Fruit fly (Drosophila melanogaster) whole organism, pupa: ENCODE measurements around the gene Lsd-1.

Experiments
- CG10348 ChIP-seq: fragments of 200-800 bp; sonication (Bioruptor generic); IDR thresholded peaks from 2 replicates; pipeline ENCODE4 v1.3.6; 2022; ENCODE audit warnings: missing biosample characterization, missing genetic modification characterization
- CG12605 ChIP-seq: fragments of 200-800 bp; sonication (Bioruptor generic); IDR thresholded peaks from 2 replicates; pipeline ENCODE4 v1.3.6; 2022; ENCODE audit warnings: missing biosample characterization, missing genetic modification characterization
- CG13204 ChIP-seq: fragments of 200-800 bp; sonication (Bioruptor generic); optimal IDR thresholded peaks from 2 replicates; lab custom pipeline; 2018; ENCODE audit warnings: missing biosample characterization, mild to moderate bottlenecking, missing genetic modification characterization, moderate library complexity
- CG14655 ChIP-seq: fragments of 200-800 bp; sonication (Bioruptor generic); optimal IDR thresholded peaks from 3 replicates; lab custom pipeline; 2017; ENCODE audit warnings: mild to moderate bottlenecking, missing biosample characterization, missing genetic modification reagents, missing genetic modification characterization
- CG15710 ChIP-seq: fragments of 200-800 bp; sonication (Bioruptor generic); optimal IDR thresholded peaks from 2 replicates; lab custom pipeline; 2018; ENCODE audit warnings: missing biosample characterization, mild to moderate bottlenecking, missing genetic modification characterization, moderate library complexity
- CG17806 ChIP-seq: fragments of 200-800 bp; sonication (Bioruptor generic); optimal IDR thresholded peaks from 2 replicates; lab custom pipeline; 2018; ENCODE audit warnings: missing biosample characterization, mild to moderate bottlenecking, missing genetic modification characterization, moderate library complexity
- CG32121 ChIP-seq: fragments of 200-800 bp; sonication (Bioruptor generic); IDR thresholded peaks from 2 replicates; pipeline ENCODE4 v1.3.6; 2022; ENCODE audit warnings: missing biosample characterization, missing genetic modification characterization
- CG34367 ChIP-seq: fragments of 200-800 bp; sonication (Bioruptor generic); optimal IDR thresholded peaks from 2 replicates; lab custom pipeline; 2018; ENCODE audit warnings: missing biosample characterization, mild to moderate bottlenecking, missing genetic modification characterization
- CG4496 ChIP-seq: fragments of 200-800 bp; sonication (Bioruptor generic); IDR thresholded peaks from 3 replicates; pipeline ENCODE4 v1.3.6; 2022; ENCODE audit warnings: missing biosample characterization, missing genetic modification characterization
- CG8159 ChIP-seq: fragments of 200-800 bp; sonication (Bioruptor generic); optimal IDR thresholded peaks from 3 replicates; lab custom pipeline; 2018; ENCODE audit warnings: missing biosample characterization, mild to moderate bottlenecking, missing genetic modification characterization, moderate library complexity
- CG8301 ChIP-seq: fragments of 200-800 bp; sonication (Bioruptor generic); optimal IDR thresholded peaks from 2 replicates; lab custom pipeline; 2018; ENCODE audit warnings: missing biosample characterization, mild to moderate bottlenecking, missing genetic modification characterization
- CG9948 ChIP-seq: fragments of 200-800 bp; sonication (Bioruptor generic); optimal IDR thresholded peaks from 2 replicates; lab custom pipeline; 2018; ENCODE audit warnings: missing biosample characterization, mild to moderate bottlenecking, missing genetic modification characterization, moderate library complexity
- D1 ChIP-seq: fragments of 200-800 bp; sonication (Bioruptor generic); optimal IDR thresholded peaks from 2 replicates; lab custom pipeline; 2018; ENCODE audit warnings: missing biosample characterization, mild to moderate bottlenecking, missing genetic modification characterization, moderate library complexity
- EcR ChIP-seq: fragments of 200-800 bp; sonication (Bioruptor generic); optimal IDR thresholded peaks from 3 replicates; lab custom pipeline; 2019; ENCODE audit warnings: missing biosample characterization, missing genetic modification characterization, mild to moderate bottlenecking, moderate library complexity, missing genetic modification reagents
- Ets98B ChIP-seq: fragments of 200-800 bp; sonication (Bioruptor generic); IDR thresholded peaks from 2 replicates; pipeline ENCODE4 v1.3.6; 2022; ENCODE audit warnings: missing biosample characterization, missing genetic modification characterization
- Pif1A ChIP-seq: fragments of 200-800 bp; sonication (Bioruptor generic); optimal IDR thresholded peaks from 3 replicates; lab custom pipeline; 2016; ENCODE audit warnings: missing biosample characterization, missing genetic modification characterization
- Pif1B ChIP-seq: fragments of 200-800 bp; sonication (Bioruptor generic); optimal IDR thresholded peaks from 3 replicates; lab custom pipeline; 2016; ENCODE audit warnings: missing biosample characterization, missing genetic modification characterization
- Snoo ChIP-seq: fragments of 200-800 bp; sonication (Bioruptor generic); optimal IDR thresholded peaks from 3 replicates; lab custom pipeline; 2017; ENCODE audit warnings: missing biosample characterization, mild to moderate bottlenecking, missing genetic modification characterization, inconsistent platforms
- fd96Ca ChIP-seq: fragments of 200-800 bp; sonication (Bioruptor generic); IDR thresholded peaks from 3 replicates; pipeline ENCODE4 v1.3.6; 2022; ENCODE audit warnings: missing biosample characterization, missing genetic modification characterization
- gl ChIP-seq: fragments of 200-800 bp; sonication (Bioruptor generic); optimal IDR thresholded peaks from 2 replicates; lab custom pipeline; 2018; ENCODE audit warnings: missing biosample characterization, mild to moderate bottlenecking, missing genetic modification characterization
- rn ChIP-seq: fragments of 200-800 bp; sonication (Bioruptor generic); IDR thresholded peaks from 2 replicates; pipeline ENCODE4 v1.3.6; 2022; ENCODE audit warnings: missing biosample characterization, missing genetic modification characterization

The Lsd-1 gene

dm6 chr3R:23760219-23761018 lies 3.2 kb upstream of the Lsd-1 start, which contains the start of gene SdhD:
Gene SdhD (minus strand): TSS chr3R:23760600.
- no peak for TF ChIP-seq rn (GFP tag; lab: Robert Waterston, UW)
- TF ChIP-seq Snoo (tag; lab: Kevin White, UChicago) = peak; percentile 32

- TF ChIP-seq CG14655 (no peak), Pif1B (GFP tag; lab: Kevin White, UChicago) (no peak), rn (GFP tag; lab: Robert Waterston, UW) (no peak), CG32121 (GFP tag; lab: Robert Waterston, UW) (no peak), CG8301 (tag; lab: Kevin White, UChicago) (no peak)
Measured at dm6 chr3R:23763015-23763414, 642 bp upstream of the Lsd-1 start, which contains the start of gene udt. Gene udt (minus strand): TSS chr3R:23763263.

dm6 chr3R:23767417-23767853 lies 3.8 kb downstream of the Lsd-1 start, which contains the start of the genes CG10214 and CG10375:
Gene CG10214 (minus strand): TSS chr3R:23767488.
Gene CG10375 (plus strand): TSS chr3R:23767712.
- peak; percentile 67; the same call in 1 of the 3 replicates for TF ChIP-seq fd96Ca
- TF ChIP-seq CG14655 = no peak
- peak; percentile 64 for TF ChIP-seq Ets98B
- peak; percentile 51 for TF ChIP-seq CG17806 (tag; lab: Kevin White, UChicago)
- TF ChIP-seq EcR (GFP tag; lab: Kevin White, UChicago) = no peak
- peak; percentile 61 for TF ChIP-seq CG8159 (tag; lab: Kevin White, UChicago)
- TF ChIP-seq CG34367 (tag; lab: Kevin White, UChicago) = peak; percentile 14
- TF ChIP-seq CG8301 (tag; lab: Kevin White, UChicago) = peak; percentile 62
- TF ChIP-seq D1 = no peak
- no peak for TF ChIP-seq Pif1B (GFP tag; lab: Kevin White, UChicago)
- peak; percentile 75 for TF ChIP-seq CG4496
- TF ChIP-seq CG15710 (tag; lab: Kevin White, UChicago) = peak; percentile 55
- TF ChIP-seq rn (GFP tag; lab: Robert Waterston, UW) = no peak
- peak; percentile 29 for TF ChIP-seq CG9948 (tag; lab: Kevin White, UChicago)
- TF ChIP-seq Pif1A = no peak
- TF ChIP-seq CG32121 (GFP tag; lab: Robert Waterston, UW) = peak; percentile 65
- peak; percentile 34; the same call in 1 of the 2 replicates for TF ChIP-seq CG12605 (GFP tag; lab: Robert Waterston, UW)
- TF ChIP-seq CG13204 = no peak
- TF ChIP-seq Snoo (tag; lab: Kevin White, UChicago) = peak; percentile 48
- TF ChIP-seq gl (tag; lab: Kevin White, UChicago) = peak; percentile 26
- no peak for TF ChIP-seq CG10348 (GFP tag; lab: Robert Waterston, UW)

- TF ChIP-seq fd96Ca (peak; percentile 94), Pif1B (GFP tag; lab: Kevin White, UChicago) (no peak), CG34367 (tag; lab: Kevin White, UChicago) (peak; percentile 80), Snoo (tag; lab: Kevin White, UChicago) (peak; percentile 87), EcR (GFP tag; lab: Kevin White, UChicago) (no peak), CG15710 (tag; lab: Kevin White, UChicago) (peak; percentile 89), CG4496 (peak; percentile 94), Ets98B (peak; percentile 95), CG12605 (GFP tag; lab: Robert Waterston, UW) (peak; percentile 84), CG14655 (peak; percentile 91), CG13204 (no peak), D1 (no peak), CG17806 (tag; lab: Kevin White, UChicago) (peak; percentile 89), CG8301 (tag; lab: Kevin White, UChicago) (peak; percentile 82), CG32121 (GFP tag; lab: Robert Waterston, UW) (peak; percentile 95), Pif1A (no peak), CG10348 (GFP tag; lab: Robert Waterston, UW) (peak; percentile 76), rn (GFP tag; lab: Robert Waterston, UW) (peak; percentile 95), CG8159 (tag; lab: Kevin White, UChicago) (peak; percentile 87), CG9948 (tag; lab: Kevin White, UChicago) (peak; percentile 87), gl (tag; lab: Kevin White, UChicago) (peak; percentile 49)
- TF ChIP-seq, all 21 proteins: peak for 16
Measured at dm6 chr3R:23772808-23773207, 9.2 kb downstream of the Lsd-1 start, which contains the start of gene tst. Gene tst (minus strand): TSS chr3R:23772859.

- TF ChIP-seq CG15710 (tag; lab: Kevin White, UChicago) (no peak), CG10348 (GFP tag; lab: Robert Waterston, UW) (no peak), Snoo (tag; lab: Kevin White, UChicago) (no peak), CG32121 (GFP tag; lab: Robert Waterston, UW) (no peak), CG8159 (tag; lab: Kevin White, UChicago) (no peak), D1 (no peak), fd96Ca (no peak), EcR (GFP tag; lab: Kevin White, UChicago) (no peak), CG4496 (no peak), CG14655 (no peak), CG12605 (GFP tag; lab: Robert Waterston, UW) (no peak), CG13204 (no peak), Ets98B (no peak; the same call in 1 of the 2 replicates), CG34367 (tag; lab: Kevin White, UChicago) (no peak), CG9948 (tag; lab: Kevin White, UChicago) (no peak), CG8301 (tag; lab: Kevin White, UChicago) (no peak), gl (tag; lab: Kevin White, UChicago) (no peak), rn (GFP tag; lab: Robert Waterston, UW) (no peak), Pif1B (GFP tag; lab: Kevin White, UChicago) (no peak)
Measured at dm6 chr3R:23773610-23774364, 10.1 kb downstream of the Lsd-1 start, which contains the start of gene CG10208. Gene CG10208 (minus strand): TSS chr3R:23774127.
